Worm (Caenorhabditis elegans): ENCODE measurements around the gene F38E1.10.

The F38E1.10 gene

DNA sequence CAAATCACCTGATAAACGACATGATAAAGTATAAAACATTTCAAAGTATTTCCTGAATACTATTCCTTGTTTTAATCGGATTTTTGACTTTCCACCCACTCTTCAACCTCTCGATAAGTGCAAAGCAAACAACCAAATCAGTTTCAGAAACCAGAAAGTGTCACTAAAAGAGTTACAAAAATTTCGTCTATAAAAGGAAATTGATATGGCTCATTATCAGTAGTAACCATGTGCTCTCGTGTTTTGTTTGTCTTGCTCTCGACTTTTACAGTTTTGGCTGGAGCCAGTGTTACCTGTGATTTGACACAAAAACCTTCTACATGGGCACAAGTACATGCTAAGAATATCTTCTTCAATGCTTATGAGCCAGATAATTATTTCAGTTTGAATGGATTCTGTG, 8.4 kb upstream of the F38E1.10 start, which contains the start of gene F52E1.14:
Gene F52E1.14, plus strand, starts transcription at position 207 of the 400 bp plus-strand sequence.
- TF ChIP-seq fkh-6 (tag; optimal IDR thresholded peaks at IDR 0.05) (no peak), elt-2 (tag; optimal IDR thresholded peaks at IDR 0.05) (peak; percentile 29), K02D7.2 (tag; optimal IDR thresholded peaks at IDR 0.05) (no peak)

DNA sequence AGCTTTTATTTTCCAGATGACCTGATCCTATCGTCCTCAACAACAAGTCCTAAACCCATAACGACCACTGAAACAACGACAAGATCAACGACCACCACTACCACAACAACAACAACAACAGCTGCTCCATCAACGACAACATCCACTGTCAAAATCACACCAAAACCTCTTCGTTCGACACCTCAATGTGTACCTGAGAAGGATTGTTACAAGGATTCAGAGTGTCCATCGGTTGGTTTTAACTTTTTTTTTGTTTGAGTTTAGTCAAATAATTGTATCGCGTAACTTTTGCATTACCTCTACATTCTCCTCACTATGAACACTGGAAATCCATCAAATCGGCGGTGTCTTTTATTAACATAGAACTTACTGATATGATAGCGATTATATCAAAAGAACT, 4.8 kb upstream of the F38E1.10 start:
- TF ChIP-seq unc-42 (tag; optimal IDR thresholded peaks at IDR 0.05) = no peak

DNA sequence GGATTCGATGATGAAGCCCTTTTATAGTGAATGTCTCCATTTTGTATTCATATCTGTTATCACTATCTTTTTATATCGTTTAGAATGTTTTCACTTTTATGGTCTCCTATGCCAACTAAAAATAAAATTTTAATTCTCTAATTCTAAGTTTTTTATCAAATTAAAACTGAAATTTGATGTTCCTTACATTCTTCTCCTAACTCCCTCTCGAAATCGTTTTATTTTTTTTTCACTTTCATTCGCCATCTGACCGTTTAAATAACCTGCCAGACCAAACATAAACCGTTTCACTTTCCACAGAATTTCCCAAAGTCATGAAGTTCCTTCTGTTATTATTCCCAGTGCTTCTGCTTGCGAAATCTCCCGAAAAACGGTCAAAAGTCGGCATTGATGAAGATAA, 3.9 kb upstream of the F38E1.10 start, which contains the start of gene F52E1.5:
Gene F52E1.5, plus strand, starts transcription at position 301 of the 400 bp plus-strand sequence.
- TF ChIP-seq sdc-2 (tag; optimal IDR thresholded peaks at IDR 0.05) (no peak), hlh-8 (tag; optimal IDR thresholded peaks at IDR 0.05) (no peak)

DNA sequence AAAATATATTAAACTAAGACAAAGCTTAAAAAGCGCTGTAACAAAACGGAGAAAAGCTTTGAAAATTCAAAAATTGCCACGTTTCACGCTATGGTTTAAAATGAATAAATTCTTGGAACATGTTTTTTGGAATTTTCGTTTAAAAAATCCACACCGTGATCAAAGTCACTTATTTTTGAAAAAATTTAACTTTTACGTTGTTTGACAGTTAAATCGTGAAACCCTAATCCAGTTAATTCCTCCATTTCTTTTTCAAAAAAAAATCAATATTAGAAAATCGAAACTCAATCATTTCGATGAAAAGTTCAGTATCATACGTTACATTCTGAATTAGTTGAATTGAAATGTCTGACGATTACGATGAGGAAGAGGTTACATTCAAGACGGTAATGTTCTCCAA, 530 bp upstream of the F38E1.10 start, which contains the start of gene F38E1.3:
Gene F38E1.3, plus strand, starts transcription at position 301 of the 400 bp plus-strand sequence.
- TF ChIP-seq pha-4 (tag; optimal IDR thresholded peaks at IDR 0.05) = no peak
- no peak for TF ChIP-seq dve-1 (tag; optimal IDR thresholded peaks at IDR 0.05)
- no peak for TF ChIP-seq pha-2 (tag; optimal IDR thresholded peaks at IDR 0.05)
- no peak for TF ChIP-seq ceh-31 (tag; optimal IDR thresholded peaks at IDR 0.05)
- TF ChIP-seq ceh-24 (tag; optimal IDR thresholded peaks at IDR 0.05) = no peak
- TF ChIP-seq eyg-1 (tag; optimal IDR thresholded peaks at IDR 0.05) = no peak
- no peak for TF ChIP-seq C38D4.7 (GFP tag; optimal IDR thresholded peaks at IDR 0.05)
- no peak for TF ChIP-seq sox-2 (GFP tag; IDR thresholded peaks at IDR 0.05)
- no peak for TF ChIP-seq unc-42 (tag; optimal IDR thresholded peaks at IDR 0.05)
- TF ChIP-seq ahr-1 (tag; optimal IDR thresholded peaks at IDR 0.05) = no peak
- no peak for TF ChIP-seq gmeb-2 (tag; optimal IDR thresholded peaks at IDR 0.05)

DNA sequence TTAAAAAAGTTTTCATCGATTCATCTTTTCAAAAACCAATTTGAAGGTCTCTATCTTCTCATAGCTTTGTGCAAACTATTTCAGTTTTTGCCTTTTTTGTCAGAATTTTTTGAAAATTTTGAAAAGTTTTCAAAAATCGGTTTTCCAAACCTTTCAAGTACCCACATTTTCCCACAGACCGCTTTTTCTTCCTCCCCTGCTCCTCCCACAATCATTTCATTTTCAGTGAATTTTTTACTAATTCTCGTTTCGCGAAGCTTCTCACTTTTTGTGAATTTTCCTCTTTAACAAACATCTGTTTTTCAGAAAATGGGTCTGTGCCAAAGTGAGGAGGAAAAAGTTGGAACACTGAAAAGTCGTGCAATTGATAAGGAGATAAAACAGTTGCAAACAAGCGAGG, 4.6 kb downstream of the F38E1.10 start, which contains the start of gene gpa-2:
Gene gpa-2, plus strand, starts transcription at position 301 of the 400 bp plus-strand sequence.
- no peak for TF ChIP-seq gmeb-2 (tag; optimal IDR thresholded peaks at IDR 0.05)
- no peak for TF ChIP-seq unc-42 (tag; optimal IDR thresholded peaks at IDR 0.05)
- no peak for TF ChIP-seq ceh-34 (tag; optimal IDR thresholded peaks at IDR 0.05)
- TF ChIP-seq dmd-4 (tag; optimal IDR thresholded peaks at IDR 0.05; ENCODE audit: borderline replicate concordance) = no peak
- no peak for TF ChIP-seq nhr-232 (tag; optimal IDR thresholded peaks at IDR 0.05)
- TF ChIP-seq che-1 (tag; optimal IDR thresholded peaks at IDR 0.05) = no peak
- TF ChIP-seq K09A11.1 (tag; optimal IDR thresholded peaks at IDR 0.05; ENCODE audit: insufficient read depth) = no peak
- TF ChIP-seq fkh-6 (tag; optimal IDR thresholded peaks at IDR 0.05) = no peak
- TF ChIP-seq lin-11 (tag; optimal IDR thresholded peaks at IDR 0.05) = no peak
- no peak for TF ChIP-seq fkh-10 (GFP tag; optimal IDR thresholded peaks at IDR 0.05)
- TF ChIP-seq ceh-9 (tag; optimal IDR thresholded peaks at IDR 0.05) = no peak
- TF ChIP-seq ceh-14 (tag; optimal IDR thresholded peaks at IDR 0.05) = no peak
- no peak for TF ChIP-seq unc-55 (GFP tag; optimal IDR thresholded peaks at IDR 0.05)
- TF ChIP-seq ceh-30 (tag; optimal IDR thresholded peaks at IDR 0.05) = no peak
- no peak for TF ChIP-seq nhr-11 (tag; optimal IDR thresholded peaks at IDR 0.05)
- TF ChIP-seq madf-2 (tag; optimal IDR thresholded peaks at IDR 0.05) = no peak
- no peak for TF ChIP-seq fax-1 (tag; optimal IDR thresholded peaks at IDR 0.05)

DNA sequence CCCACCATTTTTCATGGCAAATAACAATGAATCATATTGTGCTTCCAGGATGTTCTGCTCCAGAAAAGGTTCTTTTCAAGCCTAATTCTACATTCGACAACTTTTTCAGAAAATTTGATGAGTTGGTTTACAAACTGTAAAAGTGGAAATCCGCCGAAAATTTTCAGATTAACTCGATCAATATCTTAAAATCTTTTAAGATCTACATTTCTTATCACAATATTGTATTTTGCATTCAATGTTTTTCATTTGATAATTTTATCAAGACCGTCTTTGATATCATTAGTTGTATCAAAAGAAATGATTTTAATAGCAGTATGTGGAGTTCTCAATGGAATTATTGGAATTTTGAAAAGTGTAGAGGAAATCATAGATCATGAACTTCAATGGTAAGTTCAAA, 15.5 kb downstream of the F38E1.10 start, which contains the start of gene F38E1.6:
Gene F38E1.6, plus strand, starts transcription at position 301 of the 400 bp plus-strand sequence.
- TF ChIP-seq ceh-9 (tag; optimal IDR thresholded peaks at IDR 0.05) = no peak
- TF ChIP-seq pros-1 (tag; optimal IDR thresholded peaks at IDR 0.05) = no peak
- no peak for TF ChIP-seq dmd-4 (tag; optimal IDR thresholded peaks at IDR 0.05; ENCODE audit: borderline replicate concordance)
- no peak for TF ChIP-seq ceh-34 (tag; optimal IDR thresholded peaks at IDR 0.05)
- no peak for TF ChIP-seq unc-86 (tag; optimal IDR thresholded peaks at IDR 0.05)
- TF ChIP-seq lin-11 (tag; optimal IDR thresholded peaks at IDR 0.05) = no peak
- TF ChIP-seq ceh-19 (GFP tag; optimal IDR thresholded peaks at IDR 0.05) = no peak
- TF ChIP-seq sox-2 (GFP tag; IDR thresholded peaks at IDR 0.05) = no peak
- TF ChIP-seq nhr-232 (tag; optimal IDR thresholded peaks at IDR 0.05) = no peak
- TF ChIP-seq fax-1 (tag; optimal IDR thresholded peaks at IDR 0.05) = no peak
- no peak for TF ChIP-seq pqm-1 (tag; optimal IDR thresholded peaks at IDR 0.05)
- TF ChIP-seq hlh-13 (GFP tag; optimal IDR thresholded peaks at IDR 0.05) = no peak
- TF ChIP-seq hlh-8 (tag; optimal IDR thresholded peaks at IDR 0.05) = no peak
- TF ChIP-seq pat-9 (tag; optimal IDR thresholded peaks at IDR 0.05) = no peak
- no peak for TF ChIP-seq fkh-10 (GFP tag; optimal IDR thresholded peaks at IDR 0.05)
- no peak for TF ChIP-seq elt-2 (tag; optimal IDR thresholded peaks at IDR 0.05)
- TF ChIP-seq che-1 (tag; optimal IDR thresholded peaks at IDR 0.05) = no peak
- TF ChIP-seq pag-3 (tag; optimal IDR thresholded peaks at IDR 0.05; ENCODE audit: borderline replicate concordance) = no peak

Data from whole organism, late embryonic.